Worm (Caenorhabditis elegans) whole organism, late embryonic: ENCODE measurements around the gene W08E12.5.

Experiments used
- F13H6.1 ChIP-seq: sonication (generic microtip); optimal IDR thresholded peaks from 2 replicates; lab custom pipeline; 2016; ENCODE audit warnings: missing genetic modification characterization, missing compliant biosample characterization
- T23F11.4 ChIP-seq: fragments of 200-800 bp; sonication (Bioruptor generic); optimal IDR thresholded peaks from 2 replicates; lab custom pipeline; 2018; ENCODE audit warnings: mild to moderate bottlenecking, missing genetic modification characterization, missing compliant biosample characterization
- ahr-1 ChIP-seq: sonication (generic microtip); optimal IDR thresholded peaks from 2 replicates; lab custom pipeline; 2016; ENCODE audit warnings: missing genetic modification characterization, missing compliant biosample characterization
- ama-1 ChIP-seq: fragments of 150-350 bp; optimal IDR thresholded peaks from 2 replicates; lab custom pipeline; 2014
- ceh-19 ChIP-seq: fragments of 200-800 bp; sonication (Bioruptor generic); optimal IDR thresholded peaks from 2 replicates; lab custom pipeline; 2018; ENCODE audit warnings: mild to moderate bottlenecking, missing genetic modification characterization, missing compliant biosample characterization
- ceh-2 ChIP-seq: sonication (generic microtip); optimal IDR thresholded peaks from 2 replicates; lab custom pipeline; 2016; ENCODE audit warnings: missing genotype, missing genetic modification characterization, missing compliant biosample characterization
- ceh-22 ChIP-seq: sonication (generic microtip); optimal IDR thresholded peaks from 2 replicates; lab custom pipeline; 2017; ENCODE audit warnings: missing biosample characterization, missing genetic modification characterization
- ceh-24 ChIP-seq: sonication (generic microtip); optimal IDR thresholded peaks from 2 replicates; lab custom pipeline; 2016; ENCODE audit warnings: mild to moderate bottlenecking, missing genetic modification characterization, missing compliant biosample characterization
- ceh-30 ChIP-seq: fragments of 150-350 bp; optimal IDR thresholded peaks from 2 replicates; lab custom pipeline; 2014; ENCODE audit warnings: missing biosample characterization, missing genetic modification characterization
- ceh-48 ChIP-seq: sonication (generic microtip); optimal IDR thresholded peaks from 2 replicates; lab custom pipeline; 2016; ENCODE audit warnings: missing genetic modification characterization, inconsistent platforms, missing compliant biosample characterization
- ceh-9 ChIP-seq: sonication (generic microtip); optimal IDR thresholded peaks from 2 replicates; lab custom pipeline; 2016; ENCODE audit warnings: mild to moderate bottlenecking, missing genetic modification characterization, inconsistent platforms, missing compliant biosample characterization
- che-1 ChIP-seq: sonication (generic microtip); optimal IDR thresholded peaks from 2 replicates; lab custom pipeline; 2016; ENCODE audit warnings: mild to moderate bottlenecking, missing genetic modification characterization, missing compliant biosample characterization
- dve-1 ChIP-seq: sonication (generic microtip); optimal IDR thresholded peaks from 2 replicates; lab custom pipeline; 2017; ENCODE audit warnings: antibody characterized with exemption, mild to moderate bottlenecking, missing genetic modification characterization, missing compliant biosample characterization
- elt-2 ChIP-seq: sonication (generic microtip); optimal IDR thresholded peaks from 2 replicates; lab custom pipeline; 2016; ENCODE audit warnings: missing genetic modification reagents, missing genetic modification characterization, missing compliant biosample characterization
- eyg-1 ChIP-seq: sonication (generic microtip); optimal IDR thresholded peaks from 2 replicates; lab custom pipeline; 2016; ENCODE audit warnings: missing genotype, missing genetic modification characterization, missing compliant biosample characterization
- gmeb-2 ChIP-seq: sonication (generic microtip); optimal IDR thresholded peaks from 2 replicates; lab custom pipeline; 2016; ENCODE audit warnings: missing genetic modification characterization, inconsistent platforms, missing compliant biosample characterization
- hlh-13 ChIP-seq: fragments of 200-800 bp; sonication (Bioruptor generic); optimal IDR thresholded peaks from 2 replicates; lab custom pipeline; 2018; ENCODE audit warnings: mild to moderate bottlenecking, missing genetic modification characterization, missing compliant biosample characterization
- hlh-8 ChIP-seq: sonication (generic microtip); optimal IDR thresholded peaks from 2 replicates; lab custom pipeline; 2016; ENCODE audit warnings: missing genotype, missing genetic modification characterization, missing compliant biosample characterization
- madf-2 ChIP-seq: sonication (generic microtip); optimal IDR thresholded peaks from 2 replicates; lab custom pipeline; 2017; ENCODE audit warnings: missing genetic modification characterization, missing compliant biosample characterization
- mec-3 ChIP-seq: sonication (generic microtip); optimal IDR thresholded peaks from 2 replicates; lab custom pipeline; 2016; ENCODE audit warnings: borderline replicate concordance, missing genetic modification characterization, missing compliant biosample characterization
- nfya-1 ChIP-seq: sonication (generic microtip); optimal IDR thresholded peaks from 2 replicates; lab custom pipeline; 2017; ENCODE audit warnings: missing genetic modification characterization, mild to moderate bottlenecking, missing compliant biosample characterization, antibody characterized with exemption, moderate library complexity
- nhr-11 ChIP-seq: fragments of 150-350 bp; optimal IDR thresholded peaks from 2 replicates; lab custom pipeline; 2014; ENCODE audit warnings: missing biosample characterization, missing genetic modification characterization
- nhr-232 ChIP-seq: sonication (generic microtip); optimal IDR thresholded peaks from 2 replicates; lab custom pipeline; 2016; ENCODE audit warnings: missing genetic modification characterization, missing compliant biosample characterization
- pag-3 ChIP-seq: sonication (generic microtip); optimal IDR thresholded peaks from 2 replicates; lab custom pipeline; 2016; ENCODE audit warnings: missing compliant biosample characterization, missing genetic modification characterization, borderline replicate concordance
- pat-9 ChIP-seq: fragments of 200-800 bp; sonication (Bioruptor generic); optimal IDR thresholded peaks from 2 replicates; lab custom pipeline; 2018; ENCODE audit warnings: mild to moderate bottlenecking, missing genetic modification characterization, moderate library complexity, missing compliant biosample characterization
- pha-4 ChIP-seq: fragments of 150-350 bp; optimal IDR thresholded peaks from 2 replicates; lab custom pipeline; 2018; ENCODE audit warnings: missing biosample characterization, missing genetic modification reagents, missing genetic modification characterization
- ref-2 ChIP-seq: sonication (generic microtip); optimal IDR thresholded peaks from 2 replicates; lab custom pipeline; 2016; ENCODE audit warnings: missing genetic modification characterization, missing compliant biosample characterization
- sdc-2 ChIP-seq: sonication (generic microtip); optimal IDR thresholded peaks from 2 replicates; lab custom pipeline; 2016; ENCODE audit warnings: missing genotype, missing genetic modification characterization, missing compliant biosample characterization
- sox-2 ChIP-seq: fragments of 200-800 bp; sonication (Bioruptor generic); IDR thresholded peaks from 2 replicates; pipeline ENCODE4 v1.3.6; 2022; ENCODE audit warnings: missing genetic modification reagents, missing genetic modification characterization, missing compliant biosample characterization
- tbx-2 ChIP-seq: sonication (generic microtip); optimal IDR thresholded peaks from 2 replicates; lab custom pipeline; 2016; ENCODE audit warnings: missing genetic modification characterization, missing compliant biosample characterization
- tbx-7 ChIP-seq: sonication (generic microtip); optimal IDR thresholded peaks from 2 replicates; lab custom pipeline; 2016; ENCODE audit warnings: missing genotype, missing genetic modification characterization, missing compliant biosample characterization
- ttx-3 ChIP-seq: sonication (generic microtip); optimal IDR thresholded peaks from 2 replicates; lab custom pipeline; 2016; ENCODE audit warnings: missing genetic modification reagents, missing genetic modification characterization, missing compliant biosample characterization
- unc-3 ChIP-seq, 2 experiments: fragments of 200-800 bp in 1 of 2; sonication (Bioruptor generic) in 1 of 2; sonication (generic microtip) in 1 of 2; conservative IDR thresholded peaks in 1 of 2; optimal IDR thresholded peaks in 1 of 2; 2 replicates each; pipeline versions ENCODE4 v1.3.6 to Lab custom; 2016 to 2022; ENCODE audit warnings: missing compliant biosample characterization in 2 of 2, missing genetic modification characterization in 2 of 2, missing genetic modification reagents in 1 of 2
- unc-42 ChIP-seq: sonication (generic microtip); optimal IDR thresholded peaks from 2 replicates; lab custom pipeline; 2016; ENCODE audit warnings: missing genotype, missing genetic modification characterization, missing compliant biosample characterization
- unc-55 ChIP-seq: sonication (generic microtip); optimal IDR thresholded peaks from 2 replicates; lab custom pipeline; 2017; ENCODE audit warnings: missing biosample characterization, missing genetic modification reagents, missing genetic modification characterization
- unc-86 ChIP-seq: sonication (generic microtip); optimal IDR thresholded peaks from 2 replicates; lab custom pipeline; 2016; ENCODE audit warnings: missing genetic modification characterization, missing compliant biosample characterization
- ztf-16 ChIP-seq: sonication (generic microtip); optimal IDR thresholded peaks from 2 replicates; lab custom pipeline; 2017; ENCODE audit warnings: missing genetic modification characterization, missing compliant biosample characterization

The W08E12.5 gene

DNA sequence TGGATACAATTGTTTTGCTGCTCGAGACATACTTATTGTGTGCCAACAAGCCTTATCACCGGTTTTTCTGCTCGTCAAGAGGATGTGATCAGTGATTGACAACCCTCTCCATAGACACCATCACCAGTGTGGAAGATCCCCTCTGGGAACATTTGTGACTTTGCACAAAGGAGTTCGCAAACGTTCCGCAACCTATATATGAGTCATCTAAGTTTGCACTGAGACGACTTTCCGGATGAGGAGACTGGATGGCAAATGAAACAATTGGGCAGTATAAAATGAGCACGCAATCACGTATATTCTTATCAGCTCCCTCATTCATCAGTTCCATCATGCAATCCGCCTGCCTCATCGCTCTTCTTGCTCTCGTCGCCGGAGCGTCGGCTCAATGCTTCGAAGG lies at the start of gene W08E12.5:
TSS of gene W08E12.5 (plus strand) at position 301 of the 400 bp plus-strand sequence.
- TF ChIP-seq F13H6.1 (tag; lab: Kevin White, UChicago) (no peak), nhr-11 (tag; lab: Kevin White, UChicago) (no peak), T23F11.4 (no peak), tbx-7 (tag; lab: Kevin White, UChicago) (no peak), pha-4 (tag; lab: Kevin White, UChicago) (no peak), ceh-30 (no peak), unc-3 (GFP tag; conservative IDR thresholded peaks at IDR 0.05; lab: Robert Waterston, UW) (no peak), unc-3 (tag; optimal IDR thresholded peaks at IDR 0.05; lab: Kevin White, UChicago) (no peak), pag-3 (tag; lab: Kevin White, UChicago) (no peak), ama-1 (no peak), tbx-2 (tag; lab: Kevin White, UChicago) (no peak), ttx-3 (no peak), ztf-16 (no peak), che-1 (tag; lab: Kevin White, UChicago) (no peak), sox-2 (GFP tag; lab: Robert Waterston, UW) (no peak), ceh-19 (GFP tag; lab: Kevin White, UChicago) (no peak), hlh-13 (GFP tag; lab: Kevin White, UChicago) (no peak), mec-3 (no peak), ceh-22 (no peak), ceh-24 (tag; lab: Kevin White, UChicago) (no peak), pat-9 (tag; lab: Kevin White, UChicago) (no peak)

DNA sequence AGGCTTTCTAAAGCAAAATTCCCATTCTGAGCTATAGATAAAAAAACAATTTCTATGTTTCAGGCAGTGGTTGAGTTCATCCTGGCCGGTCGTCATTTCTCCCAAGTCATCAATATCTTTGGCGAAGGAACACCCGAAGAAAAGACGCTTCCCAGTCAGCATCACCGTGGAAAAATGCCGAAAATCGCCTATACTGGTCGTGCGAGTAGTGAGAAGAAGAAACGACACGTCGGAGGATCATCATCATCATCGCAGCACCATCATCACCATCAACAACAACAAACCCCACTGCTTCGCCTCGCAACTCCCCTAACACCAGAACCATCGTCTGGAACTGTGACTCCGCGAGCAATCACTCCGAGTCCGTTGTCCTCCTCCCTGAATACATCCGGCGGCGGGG lies 49.0 kb upstream of the W08E12.5 start:
- TF ChIP-seq T23F11.4 (no peak), unc-86 (tag; lab: Kevin White, UChicago) (no peak), hlh-8 (tag; lab: Kevin White, UChicago) (no peak), ref-2 (tag; lab: Kevin White, UChicago) (no peak), ama-1 (no peak), unc-55 (GFP tag; lab: Kevin White, UChicago) (no peak), unc-42 (tag; lab: Kevin White, UChicago) (no peak), dve-1 (tag; lab: Kevin White, UChicago) (no peak), unc-3 (GFP tag; conservative IDR thresholded peaks at IDR 0.05; lab: Robert Waterston, UW) (no peak), unc-3 (tag; optimal IDR thresholded peaks at IDR 0.05; lab: Kevin White, UChicago) (no peak), ahr-1 (tag; lab: Kevin White, UChicago) (no peak), ceh-9 (tag; lab: Kevin White, UChicago) (no peak), eyg-1 (tag; lab: Kevin White, UChicago) (no peak), nhr-232 (tag; lab: Kevin White, UChicago) (no peak), gmeb-2 (tag; lab: Kevin White, UChicago) (no peak), tbx-7 (tag; lab: Kevin White, UChicago) (no peak)
- TF ChIP-seq, all 69 proteins: peak for 0

DNA sequence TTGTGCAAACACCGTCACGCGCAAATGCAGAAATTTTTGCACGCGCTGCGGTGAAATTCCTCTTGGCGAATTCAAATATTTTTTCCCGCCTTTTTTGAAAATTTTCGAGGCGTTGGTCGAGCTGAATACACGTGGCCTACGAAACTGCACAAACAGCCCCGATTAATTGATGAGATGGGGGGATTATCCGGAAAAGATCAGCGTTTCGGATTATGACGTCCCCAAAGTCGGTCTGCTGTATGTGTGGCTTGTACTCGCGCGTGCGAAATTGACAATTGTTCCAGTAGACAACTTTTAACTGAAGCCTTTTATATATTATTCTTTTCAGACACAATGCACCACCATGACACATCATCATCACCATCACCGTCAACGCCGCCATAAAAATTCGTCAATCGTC lies 48.5 kb upstream of the W08E12.5 start:
- TF ChIP-seq ama-1, result no peak
- no peak for TF ChIP-seq sdc-2 (tag; lab: Kevin White, UChicago)
- TF ChIP-seq ttx-3, result no peak
- no peak for TF ChIP-seq mec-3
- no peak for TF ChIP-seq ref-2 (tag; lab: Kevin White, UChicago)
- TF ChIP-seq ztf-16, result no peak
- TF ChIP-seq pha-4 (tag; lab: Kevin White, UChicago), result no peak
- TF ChIP-seq madf-2 (tag; lab: Kevin White, UChicago), result no peak
- TF ChIP-seq nfya-1 (tag; lab: Kevin White, UChicago), result no peak
- TF ChIP-seq elt-2 (tag; lab: Kevin White, UChicago), result no peak

DNA sequence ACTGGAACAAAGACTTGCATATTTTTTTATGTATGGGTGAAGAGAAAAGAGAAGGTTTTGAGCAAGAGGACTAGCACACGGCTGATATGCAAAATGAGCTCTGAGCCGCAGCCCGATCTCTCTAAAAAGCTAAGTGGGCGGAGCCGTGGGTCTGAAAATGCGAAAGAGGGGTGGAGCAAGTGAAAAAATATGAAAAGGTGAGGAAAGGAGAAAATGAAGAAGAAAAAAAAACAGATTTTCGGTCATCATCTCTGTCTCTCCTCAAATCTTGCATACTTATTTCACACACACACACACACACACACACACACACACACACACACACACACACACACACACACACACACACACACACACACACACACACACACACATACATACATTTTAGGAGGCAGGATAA lies 46.1 kb upstream of the W08E12.5 start, which contains the start of gene dmd-9:
TSS of gene dmd-9 (minus strand) at position 101 of the 400 bp plus-strand sequence.
- TF ChIP-seq nhr-232 (tag; lab: Kevin White, UChicago), result no peak
- no peak for TF ChIP-seq ceh-2 (tag; lab: Kevin White, UChicago)
- TF ChIP-seq ref-2 (tag; lab: Kevin White, UChicago), result no peak
- TF ChIP-seq ceh-48 (tag; lab: Kevin White, UChicago), result no peak
- no peak for TF ChIP-seq elt-2 (tag; lab: Kevin White, UChicago)
- TF ChIP-seq ama-1, result no peak
